Fruit fly (Drosophila melanogaster) whole organism, prepupa: Measurements from ENCODE around the gene Ldsdh1.

Source experiments
- CG11762 ChIP-seq: fragments of 200-800 bp; sonication (Bioruptor generic); optimal IDR thresholded peaks from 3 replicates; lab custom pipeline; 2016; ENCODE audit warnings: missing biosample characterization, missing genetic modification characterization; ENCODE audit not compliant: insufficient read depth
- CG3032 ChIP-seq: fragments of 200-800 bp; optimal IDR thresholded peaks from 2 replicates; lab custom pipeline; 2019; ENCODE audit warnings: missing biosample characterization, mild to moderate bottlenecking, missing genetic modification characterization, moderate library complexity
- CG6163 ChIP-seq: fragments of 200-800 bp; sonication (Bioruptor generic); IDR thresholded peaks from 3 replicates; pipeline ENCODE4 v1.3.6; 2022; ENCODE audit warnings: missing biosample characterization, missing genetic modification characterization
- CG8119 ChIP-seq: fragments of 200-800 bp; sonication (Bioruptor generic); IDR thresholded peaks from 3 replicates; pipeline ENCODE4 v1.3.6; 2022; ENCODE audit warnings: missing biosample characterization, missing genetic modification characterization
- Gug ChIP-seq: fragments of 200-800 bp; sonication (Bioruptor generic); IDR thresholded peaks from 2 replicates; pipeline ENCODE4 v1.3.6; 2022; ENCODE audit warnings: missing biosample characterization, missing genetic modification characterization
- OdsH ChIP-seq: fragments of 200-800 bp; sonication (Bioruptor generic); optimal IDR thresholded peaks from 3 replicates; lab custom pipeline; 2016; ENCODE audit warnings: missing biosample characterization, missing genetic modification characterization
- acj6 ChIP-seq: fragments of 200-800 bp; sonication (Bioruptor generic); optimal IDR thresholded peaks from 3 replicates; lab custom pipeline; 2016; ENCODE audit warnings: missing biosample characterization, missing genetic modification characterization
- eg ChIP-seq: fragments of 200-800 bp; sonication (Bioruptor generic); IDR thresholded peaks from 3 replicates; pipeline ENCODE4 v1.3.6; 2022; ENCODE audit warnings: missing biosample characterization, missing genetic modification characterization
- fd59A ChIP-seq: fragments of 200-800 bp; sonication (Bioruptor generic); optimal IDR thresholded peaks from 2 replicates; lab custom pipeline; 2017; ENCODE audit warnings: missing biosample characterization, mild to moderate bottlenecking, missing genetic modification characterization, missing genetic modification reagents
- pdm3 ChIP-seq: fragments of 200-800 bp; sonication (Bioruptor generic); optimal IDR thresholded peaks from 3 replicates; lab custom pipeline; 2016; ENCODE audit warnings: missing biosample characterization, missing genetic modification characterization

- TF ChIP-seq CG3032 (tag; lab: Kevin White, UChicago) (no peak), acj6 (GFP tag; lab: Kevin White, UChicago) (no peak), OdsH (no peak), CG6163 (GFP tag; lab: Robert Waterston, UW) (peak; percentile 67; the same call in 2 of the 3 replicates), fd59A (no peak), CG11762 (no peak), pdm3 (GFP tag; lab: Kevin White, UChicago) (no peak), eg (peak; percentile 58; the same call in 2 of the 3 replicates), CG8119 (GFP tag; lab: Robert Waterston, UW) (peak; percentile 62), Gug (no peak)
Observed at dm6 chrX:8058446-8058900, 22.9 kb downstream of the Ldsdh1 start.
